Fruit fly (Drosophila melanogaster) whole organism, embryonic: ENCODE measurements around the gene Spn28Db.

Experiments
- Antp ChIP-seq: fragments of 200-800 bp; sonication (Bioruptor generic); optimal IDR thresholded peaks from 3 replicates; lab custom pipeline; 2016; ENCODE audit warnings: missing biosample characterization, missing genetic modification characterization
- B-H2 ChIP-seq: fragments of 200-800 bp; sonication (Bioruptor generic); optimal IDR thresholded peaks from 2 replicates; lab custom pipeline; 2018; ENCODE audit warnings: missing biosample characterization, mild to moderate bottlenecking, missing genetic modification characterization
- CG10321 ChIP-seq: fragments of 200-800 bp; sonication (Bioruptor generic); IDR thresholded peaks from 2 replicates; pipeline ENCODE4 v1.3.6; 2022; ENCODE audit warnings: missing biosample characterization, missing genetic modification characterization
- CG11398 ChIP-seq: fragments of 200-800 bp; sonication (Bioruptor generic); optimal IDR thresholded peaks from 2 replicates; lab custom pipeline; 2016; ENCODE audit warnings: missing biosample characterization, missing genetic modification characterization
- CG12236 ChIP-seq: fragments of 200-800 bp; sonication (Bioruptor generic); optimal IDR thresholded peaks from 2 replicates; lab custom pipeline; 2016; ENCODE audit warnings: missing biosample characterization, missing genetic modification characterization
- CG15011 ChIP-seq: fragments of 200-800 bp; sonication (Bioruptor generic); optimal IDR thresholded peaks from 3 replicates; lab custom pipeline; 2018; ENCODE audit warnings: missing biosample characterization, mild to moderate bottlenecking, missing genetic modification characterization
- CG15073 ChIP-seq: fragments of 200-800 bp; sonication (Bioruptor generic); optimal IDR thresholded peaks from 2 replicates; lab custom pipeline; 2016; ENCODE audit warnings: missing biosample characterization, missing genetic modification characterization
- CG15479 ChIP-seq: fragments of 200-800 bp; sonication (Bioruptor generic); optimal IDR thresholded peaks from 3 replicates; lab custom pipeline; 2019; ENCODE audit warnings: missing biosample characterization, mild to moderate bottlenecking, missing genetic modification characterization, moderate library complexity
- CG1603 ChIP-seq: fragments of 200-800 bp; sonication (Bioruptor generic); optimal IDR thresholded peaks from 2 replicates; lab custom pipeline; 2019; ENCODE audit warnings: missing biosample characterization, mild to moderate bottlenecking, missing genetic modification characterization, moderate library complexity
- CG18011 ChIP-seq: fragments of 200-800 bp; sonication (Bioruptor generic); optimal IDR thresholded peaks from 2 replicates; lab custom pipeline; 2017; ENCODE audit warnings: missing biosample characterization, missing genetic modification characterization, mild to moderate bottlenecking, moderate library complexity, missing genotype
- CG18262 ChIP-seq: fragments of 200-800 bp; optimal IDR thresholded peaks from 3 replicates; lab custom pipeline; 2019; ENCODE audit warnings: missing biosample characterization, mild to moderate bottlenecking, missing genetic modification characterization, moderate library complexity
- CG2116 ChIP-seq: fragments of 200-800 bp; sonication (Bioruptor generic); optimal IDR thresholded peaks from 3 replicates; lab custom pipeline; 2018; ENCODE audit warnings: missing biosample characterization, mild to moderate bottlenecking, missing genetic modification characterization
- CG2678 ChIP-seq: fragments of 200-800 bp; sonication (Bioruptor generic); optimal IDR thresholded peaks from 3 replicates; lab custom pipeline; 2019; ENCODE audit warnings: missing biosample characterization, mild to moderate bottlenecking, missing genetic modification characterization, moderate library complexity
- CG34422 ChIP-seq: fragments of 200-800 bp; sonication (Bioruptor generic); IDR thresholded peaks from 3 replicates; pipeline ENCODE4 v1.3.6; 2022; ENCODE audit warnings: missing biosample characterization, missing genetic modification characterization
- CG3726 ChIP-seq: fragments of 200-800 bp; sonication (Bioruptor generic); IDR thresholded peaks from 3 replicates; pipeline ENCODE4, ENCODE4 v1.3.6; 2022; ENCODE audit warnings: missing biosample characterization, missing genetic modification characterization
- CG3847 ChIP-seq: fragments of 200-800 bp; sonication (Bioruptor generic); IDR thresholded peaks from 2 replicates; pipeline ENCODE4 v1.3.6; 2022; ENCODE audit warnings: missing biosample characterization, missing genetic modification characterization
- CG4617 ChIP-seq: fragments of 200-800 bp; sonication (Bioruptor generic); optimal IDR thresholded peaks from 3 replicates; lab custom pipeline; 2016; ENCODE audit warnings: missing biosample characterization, missing genetic modification characterization, borderline replicate concordance
- CG7357 ChIP-seq: fragments of 200-800 bp; sonication (Bioruptor generic); IDR thresholded peaks from 3 replicates; pipeline ENCODE4 v1.3.6; 2022; ENCODE audit warnings: missing biosample characterization, missing genetic modification characterization
- CG7963 ChIP-seq: fragments of 200-800 bp; sonication (Bioruptor generic); IDR thresholded peaks from 3 replicates; pipeline ENCODE4 v1.3.6; 2022; ENCODE audit warnings: missing biosample characterization, missing genetic modification characterization; ENCODE audit not compliant: partially characterized antibody
- CG8281 ChIP-seq: fragments of 200-800 bp; sonication (Bioruptor generic); optimal IDR thresholded peaks from 2 replicates; lab custom pipeline; 2018; ENCODE audit warnings: missing biosample characterization, mild to moderate bottlenecking, missing genetic modification characterization, moderate library complexity
- CkIIα-i1 ChIP-seq: fragments of 200-800 bp; sonication (Bioruptor generic); IDR thresholded peaks from 2 replicates; pipeline ENCODE4 v1.3.6; 2022; ENCODE audit warnings: missing biosample characterization, missing genetic modification characterization
- Deaf1 ChIP-seq: fragments of 200-800 bp; optimal IDR thresholded peaks from 3 replicates; lab custom pipeline; 2019; ENCODE audit warnings: missing biosample characterization, mild to moderate bottlenecking, missing genetic modification characterization, moderate library complexity
- Dll ChIP-seq: fragments of 200-800 bp; sonication (Bioruptor generic); IDR thresholded peaks from 4 replicates; pipeline ENCODE4 v1.3.6; 2022; ENCODE audit warnings: missing biosample characterization, missing genetic modification characterization; ENCODE audit not compliant: partially characterized antibody
- ERR ChIP-seq: fragments of 200-800 bp; sonication (Bioruptor generic); optimal IDR thresholded peaks from 2 replicates; lab custom pipeline; 2016; ENCODE audit warnings: missing biosample characterization, missing genetic modification characterization
- Eip74EF ChIP-seq, 2 experiments: fragments of 200-800 bp in 1 of 2; fragments of >200 bp in 1 of 2; sonication (Bioruptor generic) in 1 of 2; optimal IDR thresholded peaks; 2 replicates each; lab custom pipeline; 2017 to 2019; ENCODE audit warnings: missing biosample characterization in 2 of 2, missing genetic modification characterization in 2 of 2, mild to moderate bottlenecking in 1 of 2, moderate library complexity in 1 of 2
- Elba2 ChIP-seq: fragments of 200-800 bp; sonication (Bioruptor generic); optimal IDR thresholded peaks from 3 replicates; lab custom pipeline; 2016; ENCODE audit warnings: missing biosample characterization, missing genetic modification characterization
- Hmx ChIP-seq: fragments of 200-800 bp; sonication (Bioruptor generic); optimal IDR thresholded peaks from 2 replicates; lab custom pipeline; 2016; ENCODE audit warnings: missing biosample characterization, missing genetic modification characterization
- Mes4 ChIP-seq: fragments of 200-800 bp; sonication (Bioruptor generic); optimal IDR thresholded peaks from 2 replicates; lab custom pipeline; 2016; ENCODE audit warnings: missing biosample characterization, missing genetic modification characterization
- Nf-YA ChIP-seq: fragments of 200-800 bp; sonication (Bioruptor generic); IDR thresholded peaks from 2 replicates; pipeline ENCODE4 v1.3.6; 2022; ENCODE audit warnings: missing biosample characterization, missing genetic modification characterization
- Opbp ChIP-seq: fragments of 200-800 bp; sonication (Bioruptor generic); IDR thresholded peaks from 3 replicates; pipeline ENCODE4 v1.3.6; 2022; ENCODE audit warnings: missing biosample characterization, missing genetic modification characterization; ENCODE audit not compliant: partially characterized antibody
- Xrp1 ChIP-seq: fragments of 200-800 bp; sonication (Bioruptor generic); IDR thresholded peaks from 2 replicates; pipeline ENCODE4 v1.3.6; 2022; ENCODE audit warnings: missing biosample characterization, missing genetic modification characterization
- ara ChIP-seq: fragments of 200-800 bp; sonication (Bioruptor generic); IDR thresholded peaks from 2 replicates; pipeline ENCODE4 v1.3.6; 2022; ENCODE audit warnings: missing biosample characterization, missing genetic modification characterization
- gsb-n ChIP-seq: fragments of 200-800 bp; sonication (Bioruptor generic); optimal IDR thresholded peaks from 3 replicates; lab custom pipeline; 2018; ENCODE audit warnings: missing biosample characterization, mild to moderate bottlenecking, missing genetic modification characterization
- jigr1 ChIP-seq: fragments of 200-800 bp; sonication (Bioruptor generic); IDR thresholded peaks from 3 replicates; pipeline ENCODE4 v1.3.6; 2022; ENCODE audit warnings: missing biosample characterization, missing genetic modification characterization
- jing ChIP-seq: fragments of 200-800 bp; sonication (Bioruptor generic); optimal IDR thresholded peaks from 2 replicates; lab custom pipeline; 2018; ENCODE audit warnings: missing biosample characterization, mild to moderate bottlenecking, missing genetic modification characterization
- nerfin-1 ChIP-seq: fragments of 200-800 bp; sonication (Bioruptor generic); optimal IDR thresholded peaks from 3 replicates; lab custom pipeline; 2019; ENCODE audit warnings: missing biosample characterization, mild to moderate bottlenecking, missing genetic modification characterization, moderate library complexity
- nerfin-2 ChIP-seq: fragments of 200-800 bp; sonication (Bioruptor generic); IDR thresholded peaks from 2 replicates; pipeline ENCODE4 v1.3.6; 2022; ENCODE audit warnings: missing biosample characterization, missing genetic modification characterization; ENCODE audit not compliant: partially characterized antibody
- pan ChIP-seq, 4 experiments: fragments of >200 bp in 3 of 4; fragments of 200-800 bp in 1 of 4; sonication (Bioruptor generic) in 1 of 4; optimal IDR thresholded peaks in 3 of 4; IDR thresholded peaks in 1 of 4; 2 replicates each; pipeline versions ENCODE4 v1.3.6 to Lab custom; 2017 to 2022; ENCODE audit warnings: missing biosample characterization in 2 of 4, missing genetic modification characterization in 2 of 4, mixed read lengths in 1 of 4
- pho ChIP-seq: fragments of 200-800 bp; sonication (Bioruptor generic); optimal IDR thresholded peaks from 2 replicates; lab custom pipeline; 2016; ENCODE audit warnings: missing biosample characterization, missing genetic modification characterization
- pros ChIP-seq: fragments of 200-800 bp; sonication (Bioruptor generic); optimal IDR thresholded peaks from 3 replicates; lab custom pipeline; 2019; ENCODE audit warnings: missing biosample characterization, mild to moderate bottlenecking, missing genetic modification characterization, moderate library complexity
- rib ChIP-seq: fragments of 200-800 bp; sonication (Bioruptor generic); IDR thresholded peaks from 2 replicates; pipeline ENCODE4 v1.3.6; 2022; ENCODE audit warnings: missing biosample characterization, missing genetic modification characterization
- seq ChIP-seq: fragments of 200-800 bp; sonication (Bioruptor generic); IDR thresholded peaks from 2 replicates; pipeline ENCODE4 v1.3.6; 2022; ENCODE audit warnings: missing biosample characterization, missing genetic modification characterization
- ssp ChIP-seq: fragments of 200-800 bp; sonication (Bioruptor generic); IDR thresholded peaks from 2 replicates; pipeline ENCODE4 v1.3.6; 2022; ENCODE audit warnings: missing biosample characterization, missing genetic modification characterization
- tap ChIP-seq: fragments of 200-800 bp; optimal IDR thresholded peaks from 3 replicates; lab custom pipeline; 2019; ENCODE audit warnings: missing biosample characterization, mild to moderate bottlenecking, missing genetic modification characterization, moderate library complexity
- vfl ChIP-seq: fragments of 200-800 bp; sonication (Bioruptor generic); optimal IDR thresholded peaks from 2 replicates; lab custom pipeline; 2016; ENCODE audit warnings: missing biosample characterization, missing genetic modification characterization
- wdn ChIP-seq: fragments of 200-800 bp; sonication (Bioruptor generic); IDR thresholded peaks from 2 replicates; pipeline ENCODE4 v1.3.6; 2022; ENCODE audit warnings: missing biosample characterization, missing genetic modification characterization
- zen ChIP-seq: fragments of 200-800 bp; sonication (Bioruptor generic); optimal IDR thresholded peaks from 3 replicates; lab custom pipeline; 2018; ENCODE audit warnings: missing biosample characterization, mild to moderate bottlenecking, missing genetic modification characterization, moderate library complexity
- zfh2 ChIP-seq: fragments of 200-800 bp; sonication (Bioruptor generic); optimal IDR thresholded peaks from 2 replicates; lab custom pipeline; 2016; ENCODE audit warnings: missing biosample characterization, missing genetic modification characterization

Gene Spn28Db

DNA sequence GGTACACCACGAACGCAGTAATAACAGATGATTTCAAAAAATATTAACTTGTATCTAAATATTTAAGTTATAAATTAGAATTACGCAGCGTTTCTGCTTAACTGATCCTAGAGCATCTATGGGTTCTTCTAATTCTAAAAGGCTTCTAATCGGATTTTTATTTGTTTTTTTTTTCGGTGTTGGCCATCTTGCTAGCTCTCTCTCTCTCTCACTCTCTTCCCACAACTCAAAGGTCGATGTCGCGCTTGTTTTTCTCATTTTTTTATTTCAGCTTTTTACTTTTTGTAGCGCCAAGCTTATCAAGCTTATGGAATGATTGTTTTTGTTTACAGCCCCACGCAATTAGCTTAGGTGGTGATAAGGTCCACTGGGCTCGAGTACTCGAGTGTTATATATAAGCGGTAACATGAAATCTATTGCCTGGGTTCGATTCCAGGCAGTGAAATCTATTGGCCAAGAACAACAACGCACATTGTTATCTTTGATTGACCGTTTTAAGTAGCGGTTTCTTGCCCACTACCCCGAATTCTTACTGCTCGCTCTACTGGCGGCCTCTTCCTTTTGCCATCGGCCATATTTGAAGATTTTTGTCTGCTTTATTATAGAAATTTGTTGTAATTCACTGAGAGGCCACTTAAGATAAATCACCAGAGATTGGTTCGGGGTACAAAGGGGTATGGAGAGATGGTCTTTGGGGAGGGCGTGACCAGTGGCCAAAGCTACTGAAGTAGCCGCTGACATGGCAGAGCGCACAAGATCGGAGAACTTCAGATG lies 36.0 kb upstream of the Spn28Db start (continued):
- TF ChIP-seq seq (GFP tag; lab: Robert Waterston, UW) (no peak), jigr1 (GFP tag; lab: Robert Waterston, UW) (no peak), wdn (GFP tag; lab: Robert Waterston, UW) (no peak; the same call in 1 of the 2 replicates), Elba2 (no peak), CG34422 (GFP tag; lab: Robert Waterston, UW) (no peak), jing (GFP tag; lab: Kevin White, UChicago) (no peak), ERR (GFP tag; lab: Kevin White, UChicago) (peak; percentile 12), zfh2 (no peak), CG7357 (GFP tag; lab: Robert Waterston, UW) (no peak), pros (GFP tag; lab: Kevin White, UChicago) (no peak), gsb-n (no peak), Hmx (no peak), Xrp1 (GFP tag; lab: Robert Waterston, UW) (no peak)

DNA sequence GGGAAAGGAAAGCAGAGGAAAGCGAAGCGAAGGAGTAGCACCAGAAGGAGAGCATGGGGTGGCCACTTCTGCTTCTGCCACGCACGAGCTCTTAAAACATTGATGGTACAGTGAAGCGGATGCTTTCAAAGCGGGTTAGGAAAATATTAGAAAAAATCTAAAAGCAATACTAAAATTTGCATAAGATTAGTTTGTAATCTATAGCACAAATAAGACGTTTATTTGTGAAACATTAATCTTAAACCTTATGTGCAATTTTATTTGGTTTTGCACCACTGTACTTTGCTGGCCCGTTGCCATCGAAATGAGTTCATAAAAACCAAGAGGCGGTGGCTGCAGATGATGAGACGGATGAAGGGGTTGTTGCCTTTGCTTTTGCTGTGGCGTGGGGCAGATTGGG lies 34.9 kb upstream of the Spn28Db start:
- peak; percentile 74 for TF ChIP-seq Deaf1 (tag; lab: Kevin White, UChicago)
- no peak for TF ChIP-seq CG15479 (GFP tag; lab: Kevin White, UChicago)
- peak; percentile 75 for TF ChIP-seq ssp (GFP tag; lab: Robert Waterston, UW)
- TF ChIP-seq tap: peak; percentile 90
- TF ChIP-seq wdn (GFP tag; lab: Robert Waterston, UW): peak; percentile 85
- peak; percentile 74 for TF ChIP-seq CG15011 (GFP tag; lab: Kevin White, UChicago)
- no peak for TF ChIP-seq nerfin-2
- peak; percentile 80 for TF ChIP-seq Nf-YA
- TF ChIP-seq Opbp: no peak
- peak; percentile 88 for TF ChIP-seq ara
- TF ChIP-seq CG1603: peak; percentile 86
- peak; percentile 81 for TF ChIP-seq CG12236 (GFP tag; lab: Kevin White, UChicago)
- peak; percentile 33 for TF ChIP-seq CG4617
- peak; percentile 89 for TF ChIP-seq Antp (GFP tag; lab: Kevin White, UChicago)
- TF ChIP-seq CG11398 (GFP tag; lab: Kevin White, UChicago): peak; percentile 67
- TF ChIP-seq CkIIα-i1 (GFP tag; lab: Robert Waterston, UW): 0 out of 2 replicates have a peak, but pooled peaks have one; percentile 38
- peak; percentile 67 for TF ChIP-seq CG8281
- TF ChIP-seq B-H2: peak; percentile 74
- peak; percentile 70 for TF ChIP-seq vfl
- peak in 1 of 2 experiments; percentile 81 for TF ChIP-seq Eip74EF (GFP tag; optimal IDR thresholded peaks at IDR 0.05; lab: Kevin White, UChicago)
- peak; percentile 80 for TF ChIP-seq rib (GFP tag; lab: Robert Waterston, UW)
- peak; percentile 83 for TF ChIP-seq CG3726 (GFP tag; lab: Robert Waterston, UW)
- TF ChIP-seq Mes4: peak; percentile 73
- peak; percentile 87 for TF ChIP-seq CG18262 (tag; lab: Kevin White, UChicago)
- peak; percentile 46 for TF ChIP-seq CG10321 (GFP tag; lab: Robert Waterston, UW)
- peak; percentile 78 for TF ChIP-seq zen (tag; lab: Kevin White, UChicago)
- TF ChIP-seq CG18011 (GFP tag; lab: Kevin White, UChicago): peak; percentile 57
- TF ChIP-seq CG7963: no peak
- TF ChIP-seq CG2678 (tag; lab: Kevin White, UChicago): peak; percentile 94
- peak; percentile 83 for TF ChIP-seq CG3847 (GFP tag; lab: Robert Waterston, UW)
- no peak for TF ChIP-seq Dll (GFP tag; lab: Robert Waterston, UW)
- TF ChIP-seq pan (optimal IDR thresholded peaks at IDR 0.05; lab: Kevin White, UChicago): no peak
- peak in 1 of 2 experiments; percentile 93 for TF ChIP-seq pan (GFP tag; optimal IDR thresholded peaks at IDR 0.05 in 1 of 2, IDR thresholded peaks at IDR 0.05 in 1 of 2)
- peak; percentile 28 for TF ChIP-seq CG15073 (GFP tag; lab: Kevin White, UChicago)
- peak; percentile 72 for TF ChIP-seq pho (GFP tag; lab: Kevin White, UChicago)
- peak; percentile 84 for TF ChIP-seq nerfin-1 (tag; lab: Kevin White, UChicago)
- peak; percentile 31 for TF ChIP-seq CG2116 (GFP tag; lab: Kevin White, UChicago)
